Worm (Caenorhabditis elegans) whole organism, L4/young adult: Measurements from ENCODE around the gene C25H3.14.

Experiments used
- W03F9.2 ChIP-seq: fragments of 150-350 bp; optimal IDR thresholded peaks from 2 replicates; lab custom pipeline; 2014; ENCODE audit warnings: missing biosample characterization, missing genetic modification characterization
- dao-5 ChIP-seq: sonication (generic microtip); optimal IDR thresholded peaks from 2 replicates; lab custom pipeline; 2016; ENCODE audit warnings: missing genotype, missing genetic modification characterization, moderate library complexity, missing compliant biosample characterization
- him-1 ChIP-seq: sonication (generic microtip); optimal IDR thresholded peaks from 2 replicates; lab custom pipeline; 2016; ENCODE audit warnings: missing genotype, missing genetic modification reagents, missing genetic modification characterization, missing compliant biosample characterization

DNA sequence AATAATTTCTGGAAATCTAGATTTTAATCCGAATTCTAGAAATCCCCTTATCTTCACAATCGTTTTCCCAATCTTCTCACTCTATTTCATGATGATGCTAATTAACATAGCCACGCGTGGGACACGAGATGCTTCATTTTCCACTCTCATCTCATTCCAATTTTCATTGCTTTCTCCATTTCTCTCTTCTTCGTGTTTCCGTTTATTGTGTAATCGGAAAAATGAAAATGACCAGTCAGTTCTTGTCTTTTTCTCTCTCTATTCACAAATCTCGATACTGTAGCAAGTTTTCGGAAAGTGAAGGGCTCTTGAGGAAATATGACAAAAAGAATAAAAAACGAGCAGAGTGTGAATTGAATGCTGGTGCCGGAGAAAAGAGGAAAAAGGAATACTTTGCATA, 9.6 kb downstream of the C25H3.14 start:
- no peak for TF ChIP-seq him-1
- no peak for TF ChIP-seq dao-5
- TF ChIP-seq W03F9.2 (tag; lab: Kevin White, UChicago), result no peak
